Fruit fly (Drosophila melanogaster): ENCODE measurements around the gene CG6770.
A peak's percentile ranks its signal among the peaks of the same experiment; 100 is the strongest.

CG6770 gene

DNA sequence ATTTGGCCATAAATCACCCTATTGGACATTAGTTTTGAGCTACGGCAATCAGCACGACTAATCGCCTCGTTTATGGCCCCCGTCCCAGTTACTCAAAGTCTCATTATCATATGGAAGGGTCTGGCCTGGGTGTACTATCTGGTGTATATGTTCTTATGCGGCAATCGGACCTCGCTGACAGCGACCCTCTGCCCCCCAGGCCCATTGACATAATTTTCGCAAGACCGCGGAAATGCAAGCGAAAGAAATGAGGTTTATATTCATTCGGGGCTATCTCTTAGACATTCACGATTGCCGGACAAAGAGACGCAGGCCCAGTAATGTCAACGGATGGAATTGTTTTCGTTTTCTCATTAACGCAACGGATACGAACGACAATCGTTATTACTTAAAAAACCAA, 17.1 kb downstream of the CG6770 start:
- TF ChIP-seq Myc (optimal IDR thresholded peaks at IDR 0.05): no peak

DNA sequence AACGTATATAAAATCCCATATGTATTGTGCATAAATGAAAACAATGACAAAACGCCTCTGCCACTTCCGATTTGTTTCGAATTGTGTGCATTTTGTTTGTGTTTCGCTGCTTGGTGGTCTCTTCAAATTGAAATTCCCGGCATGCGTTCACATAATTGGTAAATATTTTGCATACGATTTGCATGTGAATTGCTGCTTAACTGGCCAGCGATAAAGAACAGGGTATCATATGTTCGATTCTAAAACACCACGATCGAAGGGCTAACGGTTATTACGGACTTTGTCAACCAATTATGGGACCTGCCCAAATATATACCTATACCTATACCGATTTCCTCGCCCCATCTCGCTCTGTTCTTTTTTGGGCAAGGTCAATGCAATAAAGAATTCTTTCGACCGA, 17.8 kb downstream of the CG6770 start:
- no peak for TF ChIP-seq dmrt93B (GFP tag; optimal IDR thresholded peaks at IDR 0.05)
- no peak for TF ChIP-seq ey (GFP tag; optimal IDR thresholded peaks at IDR 0.05)
- no peak for TF ChIP-seq Hnf4 (GFP tag; optimal IDR thresholded peaks at IDR 0.05)
- TF ChIP-seq dsf (GFP tag; optimal IDR thresholded peaks at IDR 0.05; ENCODE audit: borderline replicate concordance): no peak
- TF ChIP-seq OdsH (GFP tag; optimal IDR thresholded peaks at IDR 0.05): no peak
- no peak for TF ChIP-seq Myc (optimal IDR thresholded peaks at IDR 0.05)
- no peak for TF ChIP-seq Rel (GFP tag; optimal IDR thresholded peaks at IDR 0.05)
- TF ChIP-seq Rel (tag; optimal IDR thresholded peaks at IDR 0.05): no peak
- no peak for TF ChIP-seq Hr78 (GFP tag; optimal IDR thresholded peaks at IDR 0.05)
- no peak for TF ChIP-seq HLH106 (tag; optimal IDR thresholded peaks at IDR 0.05)
- TF ChIP-seq CG9705 (GFP tag; optimal IDR thresholded peaks at IDR 0.05): no peak
- TF ChIP-seq CrebA (GFP tag; optimal IDR thresholded peaks at IDR 0.05; ENCODE audit: borderline replicate concordance): no peak
- no peak for TF ChIP-seq Hr83 (GFP tag; optimal IDR thresholded peaks at IDR 0.05; ENCODE audit: poor library complexity, severe bottlenecking)
- no peak for TF ChIP-seq Dif (GFP tag; optimal IDR thresholded peaks at IDR 0.05; ENCODE audit: partially characterized antibody)
- TF ChIP-seq tai (GFP tag; optimal IDR thresholded peaks at IDR 0.05): no peak

DNA sequence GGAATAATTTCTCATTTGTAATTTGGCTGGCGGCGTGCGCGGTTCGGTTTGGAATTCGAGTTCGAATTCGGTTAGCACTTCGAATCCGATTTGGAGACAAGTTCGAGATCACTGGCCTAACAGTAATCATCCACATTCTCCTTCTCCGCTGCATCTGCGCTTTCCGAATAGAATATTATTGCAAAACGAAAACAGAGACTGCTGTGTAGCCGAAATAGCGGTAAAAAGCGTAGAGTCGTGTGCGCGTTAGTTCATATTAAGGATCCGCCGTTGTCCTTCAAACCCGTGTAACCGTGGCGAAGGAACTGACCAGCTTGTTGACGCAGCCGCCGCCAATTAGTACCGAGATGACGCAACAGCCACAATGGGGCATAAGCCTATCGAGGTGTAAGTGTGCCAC, 18.5 kb downstream of the CG6770 start, which contains the start of gene dmGlut:
TSS of gene dmGlut (plus strand) at position 4 of the 400 bp plus-strand sequence.
- TF ChIP-seq Myc (optimal IDR thresholded peaks at IDR 0.05): no peak
- TF ChIP-seq Sp1 (GFP tag; optimal IDR thresholded peaks at IDR 0.05): no peak
- no peak for TF ChIP-seq N (GFP tag; optimal IDR thresholded peaks at IDR 0.05)
- no peak for TF ChIP-seq HLH106 (tag; optimal IDR thresholded peaks at IDR 0.05)
- TF ChIP-seq Hnf4 (GFP tag; optimal IDR thresholded peaks at IDR 0.05): no peak
- TF ChIP-seq brk (GFP tag; optimal IDR thresholded peaks at IDR 0.05): no peak
- no peak for TF ChIP-seq dsf (GFP tag; optimal IDR thresholded peaks at IDR 0.05; ENCODE audit: borderline replicate concordance)
- TF ChIP-seq Mio (GFP tag; optimal IDR thresholded peaks at IDR 0.05): no peak
- no peak for TF ChIP-seq Hr83 (GFP tag; optimal IDR thresholded peaks at IDR 0.05; ENCODE audit: poor library complexity, severe bottlenecking)

DNA sequence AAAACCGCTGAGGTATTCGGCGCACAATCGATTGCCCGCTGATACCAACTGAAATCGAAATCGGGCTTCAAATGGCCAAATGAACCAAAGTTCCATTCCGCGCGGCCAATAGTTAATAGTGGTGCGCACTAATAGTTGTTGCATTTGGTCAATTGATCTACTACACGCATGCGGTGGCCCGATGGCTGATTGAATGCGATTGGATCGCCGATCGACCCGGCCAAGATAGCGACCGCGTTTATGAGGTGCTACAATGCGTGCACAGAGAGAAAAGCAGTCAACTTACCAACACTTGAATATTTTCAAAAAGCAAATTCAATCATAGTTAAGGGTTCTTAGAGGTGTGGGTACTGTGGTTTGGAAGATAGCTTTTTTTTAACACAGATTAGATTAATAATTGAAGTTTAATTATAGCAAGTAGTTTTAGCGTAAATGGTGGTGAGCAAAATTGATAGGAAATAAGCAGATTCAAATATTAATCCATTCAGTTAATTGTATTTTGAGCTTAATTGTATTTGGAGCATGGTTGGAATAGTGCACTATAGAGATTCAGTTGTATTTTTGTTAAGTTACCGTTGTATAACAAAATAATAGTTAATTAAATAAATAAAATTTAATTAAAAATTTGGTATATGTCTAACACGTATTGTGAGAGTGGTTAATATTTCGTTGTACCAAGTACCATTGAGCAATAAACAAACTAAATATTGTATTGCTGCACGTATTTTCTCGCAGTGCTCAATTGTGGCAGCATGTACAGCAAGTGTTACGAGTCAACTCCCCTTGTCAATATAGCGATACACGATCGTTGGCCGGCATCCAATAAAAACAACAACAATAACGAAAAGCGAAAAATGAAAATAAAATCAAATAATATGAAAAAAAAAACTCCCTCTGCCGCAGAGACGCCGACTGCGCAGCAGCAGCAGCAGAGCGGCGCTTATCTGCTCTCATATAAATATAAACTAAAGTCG, 19.2 kb downstream of the CG6770 start:
- TF ChIP-seq Abd-B (GFP tag; optimal IDR thresholded peaks at IDR 0.05): no peak
- peak; percentile 59 for TF ChIP-seq OdsH (GFP tag; optimal IDR thresholded peaks at IDR 0.05)
- no peak for TF ChIP-seq Hr83 (GFP tag; optimal IDR thresholded peaks at IDR 0.05; ENCODE audit: poor library complexity, severe bottlenecking)
- TF ChIP-seq dmrt93B (GFP tag; optimal IDR thresholded peaks at IDR 0.05): peak; percentile 72
- TF ChIP-seq Myc (optimal IDR thresholded peaks at IDR 0.05): no peak
- TF ChIP-seq ey (GFP tag; optimal IDR thresholded peaks at IDR 0.05): peak; percentile 68
- TF ChIP-seq Rel (GFP tag; optimal IDR thresholded peaks at IDR 0.05): no peak
- TF ChIP-seq Rel (tag; optimal IDR thresholded peaks at IDR 0.05): peak; percentile 29
- no peak for TF ChIP-seq dl (GFP tag; optimal IDR thresholded peaks at IDR 0.05; ENCODE audit: insufficient read depth in 1 of 2, partially characterized antibody in 2 of 2)
- TF ChIP-seq Sp1 (GFP tag; optimal IDR thresholded peaks at IDR 0.05): peak; percentile 78
- TF ChIP-seq fru (GFP tag; optimal IDR thresholded peaks at IDR 0.05): peak; percentile 56
- TF ChIP-seq CG9705 (GFP tag; optimal IDR thresholded peaks at IDR 0.05): peak; percentile 35
- peak; percentile 2 for TF ChIP-seq woc (GFP tag; optimal IDR thresholded peaks at IDR 0.05)
- TF ChIP-seq brk (GFP tag; optimal IDR thresholded peaks at IDR 0.05): peak; percentile 41
- peak; percentile 3 for TF ChIP-seq sage (GFP tag; optimal IDR thresholded peaks at IDR 0.05)
- peak; percentile 3 for TF ChIP-seq sv (GFP tag; optimal IDR thresholded peaks at IDR 0.05)
- TF ChIP-seq rgr (GFP tag; optimal IDR thresholded peaks at IDR 0.05): peak; percentile 70
- TF ChIP-seq CG32264 (GFP tag; optimal IDR thresholded peaks at IDR 0.05): peak; percentile 2
- TF ChIP-seq psq (GFP tag; optimal IDR thresholded peaks at IDR 0.05): peak; percentile 68
- TF ChIP-seq foxo (GFP tag; optimal IDR thresholded peaks at IDR 0.05): peak in 1 of 2 experiments; percentile 77
- TF ChIP-seq h (GFP tag; optimal IDR thresholded peaks at IDR 0.05): peak; percentile 36
- no peak for TF ChIP-seq usp (GFP tag; optimal IDR thresholded peaks at IDR 0.05)
- peak; percentile 62 for TF ChIP-seq Hnf4 (GFP tag; optimal IDR thresholded peaks at IDR 0.05)
- peak; percentile 76 for TF ChIP-seq HLH106 (tag; optimal IDR thresholded peaks at IDR 0.05)
- TF ChIP-seq Vsx2 (GFP tag; optimal IDR thresholded peaks at IDR 0.05; ENCODE audit: partially characterized antibody): peak; percentile 31
- TF ChIP-seq br (GFP tag; optimal IDR thresholded peaks at IDR 0.05): peak; percentile 61

All from whole organism, wandering third instar larva.